Fruit fly (Drosophila melanogaster) whole organism, embryonic: Measurements from ENCODE around the gene klu.
A peak's percentile ranks its signal among the peaks of the same experiment; 100 is the strongest.

ENCODE experiments used
- ATbp ChIP-seq: fragments of 200-800 bp; sonication (Bioruptor generic); optimal IDR thresholded peaks from 2 replicates; lab custom pipeline; 2017; ENCODE audit warnings: missing biosample characterization, mild to moderate bottlenecking, missing genetic modification characterization, missing genetic modification reagents
- CG11093 ChIP-seq: fragments of 200-800 bp; sonication (Bioruptor generic); IDR thresholded peaks from 3 replicates; pipeline ENCODE4 v1.3.6; 2022; ENCODE audit warnings: missing biosample characterization, missing genetic modification characterization
- CG14441 ChIP-seq: fragments of 200-800 bp; sonication (Bioruptor generic); IDR thresholded peaks from 2 replicates; pipeline ENCODE4 v1.3.6; 2022; ENCODE audit warnings: missing biosample characterization, missing genetic modification characterization
- CG15601 ChIP-seq: fragments of 200-800 bp; sonication (Bioruptor generic); optimal IDR thresholded peaks from 3 replicates; lab custom pipeline; 2019; ENCODE audit warnings: missing biosample characterization, mild to moderate bottlenecking, missing genetic modification characterization, moderate library complexity
- CG15696 ChIP-seq: fragments of 200-800 bp; sonication (Bioruptor generic); optimal IDR thresholded peaks from 2 replicates; lab custom pipeline; 2019; ENCODE audit warnings: missing biosample characterization, mild to moderate bottlenecking, missing genetic modification characterization, moderate library complexity
- CG17568 ChIP-seq: fragments of 200-800 bp; sonication (Bioruptor generic); optimal IDR thresholded peaks from 2 replicates; lab custom pipeline; 2018; ENCODE audit warnings: missing biosample characterization, mild to moderate bottlenecking, missing genetic modification characterization, moderate library complexity
- CG2875 ChIP-seq: fragments of 200-800 bp; sonication (Bioruptor generic); optimal IDR thresholded peaks from 2 replicates; lab custom pipeline; 2017; ENCODE audit warnings: missing biosample characterization, mild to moderate bottlenecking, missing genetic modification characterization, missing genetic modification reagents
- CG30403 ChIP-seq: fragments of 200-800 bp; sonication (Bioruptor generic); optimal IDR thresholded peaks from 3 replicates; lab custom pipeline; 2016; ENCODE audit warnings: missing biosample characterization, missing genetic modification characterization
- CG34376 ChIP-seq: fragments of 200-800 bp; sonication (Bioruptor generic); optimal IDR thresholded peaks from 2 replicates; lab custom pipeline; 2018; ENCODE audit warnings: missing biosample characterization, mild to moderate bottlenecking, missing genetic modification characterization
- CG4360 ChIP-seq: fragments of 200-800 bp; sonication (Bioruptor generic); IDR thresholded peaks from 2 replicates; pipeline ENCODE4 v1.3.6; 2022; ENCODE audit warnings: missing biosample characterization, missing genetic modification characterization
- CG5180 ChIP-seq: fragments of 200-800 bp; sonication (Bioruptor generic); optimal IDR thresholded peaks from 3 replicates; lab custom pipeline; 2017; ENCODE audit warnings: missing biosample characterization, missing genetic modification characterization, mild to moderate bottlenecking, moderate library complexity, missing genetic modification reagents
- CG6254 ChIP-seq: fragments of 200-800 bp; sonication (Bioruptor generic); optimal IDR thresholded peaks from 3 replicates; lab custom pipeline; 2017; ENCODE audit warnings: mild to moderate bottlenecking, missing biosample characterization, missing genetic modification reagents, missing genetic modification characterization
- CG7963 ChIP-seq: fragments of 200-800 bp; sonication (Bioruptor generic); IDR thresholded peaks from 3 replicates; pipeline ENCODE4 v1.3.6; 2022; ENCODE audit warnings: missing biosample characterization, missing genetic modification characterization; ENCODE audit not compliant: partially characterized antibody
- CG8089 ChIP-seq: fragments of 200-800 bp; sonication (Bioruptor generic); optimal IDR thresholded peaks from 3 replicates; lab custom pipeline; 2016; ENCODE audit warnings: missing biosample characterization, missing genetic modification characterization
- CG8290 ChIP-seq, 3 experiments: fragments of 200-800 bp; sonication (Bioruptor generic); optimal IDR thresholded peaks; 2 replicates each; lab custom pipeline; 2016 to 2019; ENCODE audit warnings: missing biosample characterization in 3 of 3, missing genetic modification characterization in 3 of 3, mild to moderate bottlenecking in 2 of 3, moderate library complexity in 1 of 3
- CG8388 ChIP-seq: fragments of 200-800 bp; sonication (Bioruptor generic); optimal IDR thresholded peaks from 2 replicates; lab custom pipeline; 2019; ENCODE audit warnings: missing biosample characterization, mild to moderate bottlenecking, missing genetic modification characterization, moderate library complexity
- HHEX ChIP-seq: fragments of 200-800 bp; sonication (Bioruptor generic); optimal IDR thresholded peaks from 3 replicates; lab custom pipeline; 2017; ENCODE audit warnings: missing biosample characterization, mild to moderate bottlenecking, missing genetic modification characterization, missing genetic modification reagents
- Mad ChIP-seq: fragments of 200-800 bp; sonication (Bioruptor generic); optimal IDR thresholded peaks from 2 replicates; lab custom pipeline; 2016; ENCODE audit warnings: missing biosample characterization, missing genetic modification characterization
- Pdp1 ChIP-seq, 2 experiments: fragments of 200-800 bp; sonication (Bioruptor generic); optimal IDR thresholded peaks; 3 replicates each; lab custom pipeline; 2016; ENCODE audit warnings: missing biosample characterization in 2 of 2, missing genetic modification characterization in 2 of 2, mild to moderate bottlenecking in 1 of 2, moderate library complexity in 1 of 2
- Xrp1 ChIP-seq: fragments of 200-800 bp; sonication (Bioruptor generic); IDR thresholded peaks from 2 replicates; pipeline ENCODE4 v1.3.6; 2022; ENCODE audit warnings: missing biosample characterization, missing genetic modification characterization
- ac ChIP-seq: fragments of 200-800 bp; sonication (Bioruptor generic); optimal IDR thresholded peaks from 3 replicates; lab custom pipeline; 2017; ENCODE audit warnings: missing biosample characterization, mild to moderate bottlenecking, missing genetic modification characterization
- ap ChIP-seq: fragments of 200-800 bp; sonication (Bioruptor generic); IDR thresholded peaks from 2 replicates; pipeline ENCODE4 v1.3.6; 2022; ENCODE audit warnings: missing biosample characterization, missing genetic modification characterization
- chm ChIP-seq: fragments of 200-800 bp; sonication (Bioruptor generic); IDR thresholded peaks from 2 replicates; pipeline ENCODE4 v1.3.6; 2022; ENCODE audit warnings: missing biosample characterization, missing genetic modification characterization
- ci ChIP-seq: fragments of 200-800 bp; sonication (Bioruptor generic); IDR thresholded peaks from 3 replicates; pipeline ENCODE4 v1.3.6; 2022; ENCODE audit warnings: missing biosample characterization, missing genetic modification characterization
- disco-r ChIP-seq: fragments of 200-800 bp; sonication (Bioruptor generic); optimal IDR thresholded peaks from 2 replicates; lab custom pipeline; 2016; ENCODE audit warnings: missing biosample characterization, missing genetic modification characterization
- dmrt11E ChIP-seq: fragments of 200-800 bp; sonication (Bioruptor generic); optimal IDR thresholded peaks from 3 replicates; lab custom pipeline; 2018; ENCODE audit warnings: missing biosample characterization, mild to moderate bottlenecking, missing genetic modification characterization, moderate library complexity
- ewg ChIP-seq: fragments of 200-800 bp; sonication (Bioruptor generic); optimal IDR thresholded peaks from 3 replicates; lab custom pipeline; 2017; ENCODE audit warnings: mild to moderate bottlenecking, missing biosample characterization, missing genetic modification reagents, missing genetic modification characterization
- fd102C ChIP-seq: fragments of 200-800 bp; sonication (Bioruptor generic); optimal IDR thresholded peaks from 2 replicates; lab custom pipeline; 2018; ENCODE audit warnings: missing biosample characterization, mild to moderate bottlenecking, missing genetic modification characterization, moderate library complexity
- fru ChIP-seq: fragments of >200 bp; optimal IDR thresholded peaks from 2 replicates; lab custom pipeline; 2017
- gce ChIP-seq: fragments of 200-800 bp; sonication (Bioruptor generic); IDR thresholded peaks from 3 replicates; pipeline ENCODE4 v1.3.6; 2022; ENCODE audit warnings: missing biosample characterization, missing genetic modification characterization
- gcm ChIP-seq: fragments of 200-800 bp; sonication (Bioruptor generic); optimal IDR thresholded peaks from 2 replicates; lab custom pipeline; 2019; ENCODE audit warnings: missing biosample characterization, mild to moderate bottlenecking, missing genetic modification characterization, moderate library complexity
- gsb ChIP-seq: fragments of 200-800 bp; sonication (Bioruptor generic); IDR thresholded peaks from 2 replicates; pipeline ENCODE4 v1.3.6; 2022; ENCODE audit warnings: missing biosample characterization, missing genetic modification characterization
- hkb ChIP-seq, 2 experiments: fragments of 200-800 bp in 1 of 2; fragments of >200 bp in 1 of 2; sonication (Bioruptor generic) in 1 of 2; IDR thresholded peaks in 1 of 2; optimal IDR thresholded peaks in 1 of 2; 2 replicates each; pipeline versions ENCODE4 v1.3.6 to Lab custom; 2017 to 2022; ENCODE audit warnings: missing biosample characterization in 1 of 2, missing genetic modification characterization in 1 of 2
- ind ChIP-seq: fragments of 200-800 bp; sonication (Bioruptor generic); optimal IDR thresholded peaks from 3 replicates; lab custom pipeline; 2016; ENCODE audit warnings: missing biosample characterization, missing genetic modification characterization
- kni ChIP-seq: fragments of 200-800 bp; sonication (Bioruptor generic); optimal IDR thresholded peaks from 3 replicates; lab custom pipeline; 2017; ENCODE audit warnings: mild to moderate bottlenecking, missing biosample characterization, missing genetic modification reagents, missing genetic modification characterization
- mam ChIP-seq: fragments of 200-800 bp; sonication (Bioruptor generic); optimal IDR thresholded peaks from 3 replicates; lab custom pipeline; 2016; ENCODE audit warnings: missing biosample characterization, missing genetic modification characterization
- nerfin-1 ChIP-seq: fragments of 200-800 bp; sonication (Bioruptor generic); optimal IDR thresholded peaks from 3 replicates; lab custom pipeline; 2019; ENCODE audit warnings: missing biosample characterization, mild to moderate bottlenecking, missing genetic modification characterization, moderate library complexity
- onecut ChIP-seq: fragments of 200-800 bp; sonication (Bioruptor generic); IDR thresholded peaks from 2 replicates; pipeline ENCODE4 v1.3.6; 2022; ENCODE audit warnings: missing biosample characterization, missing genetic modification characterization
- otp ChIP-seq: fragments of 200-800 bp; sonication (Bioruptor generic); IDR thresholded peaks from 3 replicates; pipeline ENCODE4, ENCODE4 v1.3.6; 2022; ENCODE audit warnings: missing biosample characterization, missing genetic modification characterization
- sd ChIP-seq: fragments of 200-800 bp; sonication (Bioruptor generic); optimal IDR thresholded peaks from 3 replicates; lab custom pipeline; 2018; ENCODE audit warnings: missing biosample characterization, mild to moderate bottlenecking, missing genetic modification characterization, moderate library complexity
- sens ChIP-seq: fragments of 200-800 bp; sonication (Bioruptor generic); peaks from one replicate; lab custom pipeline; 2016; ENCODE audit warnings: missing biosample characterization, missing genetic modification characterization
- sqz ChIP-seq: fragments of 200-800 bp; sonication (Bioruptor generic); optimal IDR thresholded peaks from 3 replicates; lab custom pipeline; 2018; ENCODE audit warnings: missing biosample characterization, mild to moderate bottlenecking, missing genetic modification characterization
- tll ChIP-seq, 2 experiments: fragments of 200-800 bp in 1 of 2; fragments of >200 bp in 1 of 2; sonication (Bioruptor generic) in 1 of 2; optimal IDR thresholded peaks; 2 replicates each; lab custom pipeline; 2017 to 2019; ENCODE audit warnings: missing biosample characterization in 2 of 2, missing genetic modification characterization in 2 of 2, mild to moderate bottlenecking in 1 of 2, moderate library complexity in 1 of 2
- vvl ChIP-seq: fragments of 200-800 bp; sonication (Bioruptor generic); IDR thresholded peaks from 2 replicates; pipeline ENCODE4 v1.3.6; 2022; ENCODE audit warnings: missing biosample characterization, missing genetic modification characterization
- zfh1 ChIP-seq: fragments of 200-800 bp; sonication (Bioruptor generic); IDR thresholded peaks from 3 replicates; pipeline ENCODE4 v1.3.6; 2022; ENCODE audit warnings: missing biosample characterization, missing genetic modification characterization

Gene klu

dm6 chr3L:11004739-11005476 is 4.1 kb downstream of the klu start (continued):
- peak in 1 of 2 experiments; percentile 89 for TF ChIP-seq Pdp1 (GFP tag; optimal IDR thresholded peaks at IDR 0.05; lab: Kevin White, UChicago)

DNA sequence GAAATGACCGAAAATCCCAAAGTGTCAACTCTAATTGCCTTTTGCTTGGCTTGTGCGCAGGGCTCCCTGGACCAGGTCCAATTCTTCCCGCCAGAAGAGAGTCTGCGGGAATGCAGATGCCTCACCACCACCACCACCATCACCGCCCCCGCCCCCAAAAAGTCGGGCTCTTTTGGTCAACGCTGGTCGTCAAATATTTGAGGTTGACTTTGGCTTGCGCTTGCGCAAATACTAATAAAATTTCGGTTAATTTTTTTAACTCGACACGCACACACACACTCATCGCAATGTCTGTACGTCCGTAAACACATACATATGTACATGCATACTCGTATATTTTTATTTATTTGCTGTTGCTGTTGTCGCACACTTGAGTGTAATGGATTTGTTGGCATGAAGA is 5.0 kb downstream of the klu start:
- TF ChIP-seq chm (GFP tag; lab: Robert Waterston, UW) (0 out of 2 replicates have a peak, but pooled peaks have one; percentile 51), ci (0 out of 3 replicates have a peak, but pooled peaks have one; percentile 19), fru (lab: Kevin White, UChicago) (no peak), CG6254 (GFP tag; lab: Kevin White, UChicago) (peak; percentile 13), disco-r (GFP tag; lab: Kevin White, UChicago) (no peak), ewg (peak; percentile 38), CG14441 (GFP tag; lab: Robert Waterston, UW) (peak; percentile 10; the same call in 1 of the 2 replicates), mam (GFP tag; lab: Kevin White, UChicago) (no peak), CG8089 (GFP tag; lab: Kevin White, UChicago) (no peak), CG15696 (tag; lab: Kevin White, UChicago) (peak; percentile 50), sens (GFP tag; lab: Kevin White, UChicago) (peak; percentile 16), CG2875 (peak; percentile 23), HHEX (GFP tag; lab: Kevin White, UChicago) (peak; percentile 7), fd102C (GFP tag; lab: Kevin White, UChicago) (peak; percentile 30), CG15601 (peak; percentile 17), ap (GFP tag; lab: Robert Waterston, UW) (0 out of 2 replicates have a peak, but pooled peaks have one; percentile 6), nerfin-1 (tag; lab: Kevin White, UChicago) (peak; percentile 30), Pdp1 (GFP tag; optimal IDR thresholded peaks at IDR 0.05; lab: Kevin White, UChicago) (no peak), gsb (no peak), Xrp1 (GFP tag; lab: Robert Waterston, UW) (peak; percentile 55; the same call in 1 of the 2 replicates), hkb (optimal IDR thresholded peaks at IDR 0.05; lab: Kevin White, UChicago) (no peak), hkb (GFP tag; IDR thresholded peaks at IDR 0.05; lab: Robert Waterston, UW) (0 out of 2 replicates have a peak, but pooled peaks have one; percentile 16), kni (peak; percentile 17), ind (GFP tag; lab: Kevin White, UChicago) (no peak), tll (GFP tag; optimal IDR thresholded peaks at IDR 0.05; lab: Kevin White, UChicago) (peak in 1 of 2 experiments; percentile 19), dmrt11E (tag; lab: Kevin White, UChicago) (peak; percentile 19), onecut (peak; percentile 30; the same call in 1 of the 2 replicates), ac (GFP tag; lab: Kevin White, UChicago) (peak; percentile 29), CG34376 (GFP tag; lab: Kevin White, UChicago) (no peak), CG11093 (GFP tag; lab: Robert Waterston, UW) (no peak), sd (tag; lab: Kevin White, UChicago) (no peak), vvl (GFP tag; lab: Robert Waterston, UW) (peak; percentile 20; the same call in 1 of the 2 replicates), sqz (peak; percentile 25), zfh1 (GFP tag; lab: Robert Waterston, UW) (0 out of 3 replicates have a peak, but pooled peaks have one; percentile 19), CG8290 (GFP tag; optimal IDR thresholded peaks at IDR 0.05; lab: Kevin White, UChicago) (no peak), CG8290 (tag; optimal IDR thresholded peaks at IDR 0.05; lab: Kevin White, UChicago) (peak in 1 of 2 experiments; percentile 8), CG4360 (GFP tag; lab: Robert Waterston, UW) (0 out of 2 replicates have a peak, but pooled peaks have one; percentile 21), CG17568 (GFP tag; lab: Kevin White, UChicago) (peak; percentile 25), CG8388 (GFP tag; lab: Kevin White, UChicago) (no peak), gcm (GFP tag; lab: Kevin White, UChicago) (peak; percentile 15), gce (GFP tag; lab: Robert Waterston, UW) (peak; percentile 45; the same call in 1 of the 3 replicates), ATbp (GFP tag; lab: Kevin White, UChicago) (peak; percentile 28), otp (GFP tag; lab: Robert Waterston, UW) (0 out of 3 replicates have a peak, but pooled peaks have one; percentile 61), CG30403 (GFP tag; lab: Kevin White, UChicago) (no peak), CG5180 (GFP tag; lab: Kevin White, UChicago) (peak; percentile 7), Mad (GFP tag; lab: Kevin White, UChicago) (no peak), CG7963 (GFP tag; lab: Robert Waterston, UW) (no peak)
